Worm (Caenorhabditis elegans) whole organism, mixed stage, embryonic: ENCODE measurements around the gene Y57G11C.8.

ENCODE experiments used
- nhr-12 ChIP-seq: fragments of 150-350 bp; optimal IDR thresholded peaks from 2 replicates; lab custom pipeline; 2014; ENCODE audit warnings: missing biosample characterization, missing genetic modification characterization
- pha-4 ChIP-seq: fragments of 150-350 bp; optimal IDR thresholded peaks from 2 replicates; lab custom pipeline; 2018; ENCODE audit warnings: missing biosample characterization, missing genetic modification reagents, missing genetic modification characterization
- unc-62 ChIP-seq: fragments of 150-350 bp; optimal IDR thresholded peaks from 2 replicates; lab custom pipeline; 2014; ENCODE audit warnings: missing biosample characterization, missing genetic modification reagents, missing genetic modification characterization

DNA sequence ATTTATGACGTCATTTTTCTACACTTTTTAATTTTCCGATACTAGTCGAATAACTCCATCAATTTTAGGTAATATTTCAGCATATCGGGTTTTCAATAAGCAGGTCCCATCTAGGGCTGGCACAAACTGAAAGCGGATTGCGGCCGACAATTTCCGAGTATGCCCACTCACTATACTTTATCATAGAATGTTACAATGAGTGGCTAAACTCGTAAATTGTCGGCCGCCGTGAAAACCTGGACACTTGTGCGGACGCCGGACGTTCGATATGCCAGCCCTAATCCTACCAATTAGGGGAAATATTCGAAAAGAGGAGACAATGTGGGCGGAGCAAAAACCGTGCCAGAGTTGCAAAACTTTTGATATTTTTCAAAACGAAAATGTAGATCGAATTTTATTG, 22.0 kb upstream of the Y57G11C.8 start:
- TF ChIP-seq unc-62 (GFP tag; lab: Kevin White, UChicago), result no peak
- no peak for TF ChIP-seq pha-4 (tag; lab: Kevin White, UChicago)
- TF ChIP-seq nhr-12, result no peak
